Fruit fly (Drosophila melanogaster) whole organism: Measurements from ENCODE around the gene Ugt37A3.
"Not testable (repeated sequence)": the region's sequence is repeated elsewhere in the genome, so short reads cannot be mapped to it uniquely, and the experiment has no call there.

ENCODE experiments used
- CG8478 ChIP-seq: fragments of >200 bp; optimal IDR thresholded peaks from 2 replicates; lab custom pipeline; 2018; ENCODE audit warnings: inconsistent platforms
- Dll ChIP-seq: fragments of >200 bp; optimal IDR thresholded peaks from 2 replicates; lab custom pipeline; 2017
- EcR ChIP-seq, 2 experiments: fragments of >200 bp; optimal IDR thresholded peaks; 2 replicates each; lab custom pipeline; 2017; ENCODE audit warnings: missing biosample characterization in 2 of 2, missing genetic modification characterization in 2 of 2, missing genetic modification reagents in 2 of 2
- pan ChIP-seq: fragments of >200 bp; optimal IDR thresholded peaks from 2 replicates; lab custom pipeline; 2017
- psq ChIP-seq: fragments of >200 bp; optimal IDR thresholded peaks from 2 replicates; lab custom pipeline; 2017
- usp ChIP-seq: fragments of >200 bp; optimal IDR thresholded peaks from 2 replicates; lab custom pipeline; 2017; ENCODE audit warnings: missing biosample characterization, missing genetic modification characterization, mixed read lengths

The Ugt37A3 gene

DNA sequence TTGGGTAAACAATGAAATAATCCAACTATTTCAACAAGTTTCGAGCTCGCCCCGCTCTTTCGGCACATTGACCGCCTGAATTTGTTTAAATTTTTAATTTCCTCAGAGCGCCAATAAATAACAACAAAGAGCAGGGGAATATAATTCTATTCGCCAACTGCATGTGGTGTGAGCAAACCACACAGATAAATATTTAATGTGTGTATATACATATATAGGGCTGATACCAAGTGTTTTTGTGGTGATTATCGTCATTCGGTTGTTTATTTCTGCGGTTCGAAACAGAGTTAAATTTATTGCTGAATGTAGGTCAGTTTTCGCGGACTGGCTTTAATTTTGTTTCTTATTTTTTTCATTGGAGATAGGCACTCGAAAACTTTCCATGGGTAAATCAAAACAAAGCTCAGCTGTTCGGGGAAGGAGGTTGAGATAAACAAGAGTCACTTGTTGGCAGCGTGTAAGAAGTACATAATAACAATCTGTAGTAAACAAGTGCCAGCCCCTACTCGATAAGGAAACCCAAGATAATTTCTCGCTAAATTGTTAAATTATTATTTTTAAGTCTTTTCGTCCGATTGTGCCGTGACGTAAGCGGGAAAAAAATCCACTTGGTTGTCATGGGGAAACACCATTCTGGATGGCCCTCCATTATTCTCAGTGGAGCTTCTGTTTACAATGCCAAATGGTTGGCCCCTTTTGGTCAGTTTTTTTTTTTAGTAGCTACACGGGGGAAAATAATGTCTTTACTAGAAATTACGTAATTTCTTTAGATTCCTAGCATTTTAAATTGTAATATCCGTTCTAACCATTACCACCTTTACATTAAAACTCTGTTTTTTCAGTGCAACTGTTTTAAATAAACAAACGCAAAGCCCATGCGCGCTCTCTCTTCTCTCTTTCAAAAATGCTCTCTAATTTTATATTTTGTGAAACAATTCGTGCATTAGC is 25.6 kb downstream of the Ugt37A3 start:
- no peak for TF ChIP-seq EcR (GFP tag; optimal IDR thresholded peaks at IDR 0.05; lab: Kevin White, UChicago)
- TF ChIP-seq psq (lab: Kevin White, UChicago) = no peak
- no peak for TF ChIP-seq Dll
- no peak for TF ChIP-seq pan (lab: Kevin White, UChicago)
- no peak for TF ChIP-seq usp

DNA sequence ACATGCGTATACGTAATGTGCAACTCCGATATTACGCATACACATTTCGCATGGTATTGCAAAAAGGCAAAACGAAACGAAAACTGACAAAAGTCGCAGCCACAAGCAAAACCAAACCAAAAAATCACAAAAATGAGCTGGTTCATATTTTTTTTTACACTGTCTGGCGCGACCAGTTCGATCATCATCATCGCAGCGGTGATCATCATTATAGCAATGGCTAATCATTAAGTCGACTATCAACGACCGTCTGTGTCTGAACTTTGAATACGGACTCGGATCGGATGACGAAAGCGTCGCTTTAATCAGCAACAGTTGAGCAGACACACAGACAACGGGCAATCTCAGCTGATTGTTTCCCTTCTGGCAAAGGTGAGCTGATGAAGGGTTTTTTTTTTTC is 26.6 kb downstream of the Ugt37A3 start:
- TF ChIP-seq pan (lab: Kevin White, UChicago) = no peak
- TF ChIP-seq psq (lab: Kevin White, UChicago) = no peak
- TF ChIP-seq usp = no peak
- no peak for TF ChIP-seq Dll
- no peak for TF ChIP-seq EcR (GFP tag; optimal IDR thresholded peaks at IDR 0.05; lab: Kevin White, UChicago)
- no peak for TF ChIP-seq CG8478

DNA sequence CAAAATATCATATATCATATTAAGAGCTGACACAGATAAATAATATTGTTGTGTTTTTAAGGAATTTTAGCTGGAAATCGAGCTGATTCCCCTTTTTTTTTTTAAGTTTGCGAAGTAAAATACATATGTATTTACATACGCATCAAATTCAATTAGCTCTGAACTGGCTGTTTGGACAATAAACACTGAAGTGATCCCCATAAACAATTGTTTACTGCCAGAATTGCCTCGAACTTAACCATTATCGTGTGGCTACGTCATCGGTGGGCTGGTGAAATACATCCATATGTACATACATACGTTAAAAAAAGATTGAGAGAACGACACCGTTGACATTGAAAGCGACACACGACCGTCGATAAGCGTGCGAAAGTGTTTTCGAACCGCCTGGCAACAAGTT is 27.2 kb downstream of the Ugt37A3 start:
- TF ChIP-seq psq (lab: Kevin White, UChicago) (no peak), Dll (no peak), usp (no peak), CG8478 (no peak)

DNA sequence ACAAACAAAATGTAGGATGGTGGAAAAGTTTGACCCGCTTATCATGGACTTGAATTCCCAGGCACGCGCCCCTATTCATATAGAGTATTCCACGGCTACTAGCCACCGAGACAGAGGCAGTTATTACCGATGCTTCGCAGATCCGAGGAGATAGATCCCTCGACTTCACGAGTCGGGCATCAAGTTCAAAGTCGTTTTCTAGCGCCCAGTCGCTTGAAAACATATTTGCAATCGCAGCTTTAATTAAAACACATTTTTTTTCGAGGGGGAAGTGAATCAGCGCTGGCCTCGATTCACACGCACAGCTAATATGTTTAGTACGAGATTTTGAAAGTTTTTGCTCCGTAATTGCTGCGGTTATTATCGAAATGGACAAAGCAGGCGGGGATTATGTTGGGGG is 28.2 kb downstream of the Ugt37A3 start:
- TF ChIP-seq Dll (no peak), pan (lab: Kevin White, UChicago) (no peak), CG8478 (no peak), EcR (GFP tag; optimal IDR thresholded peaks at IDR 0.05; lab: Kevin White, UChicago) (no peak), usp (no peak), psq (lab: Kevin White, UChicago) (no peak)

DNA sequence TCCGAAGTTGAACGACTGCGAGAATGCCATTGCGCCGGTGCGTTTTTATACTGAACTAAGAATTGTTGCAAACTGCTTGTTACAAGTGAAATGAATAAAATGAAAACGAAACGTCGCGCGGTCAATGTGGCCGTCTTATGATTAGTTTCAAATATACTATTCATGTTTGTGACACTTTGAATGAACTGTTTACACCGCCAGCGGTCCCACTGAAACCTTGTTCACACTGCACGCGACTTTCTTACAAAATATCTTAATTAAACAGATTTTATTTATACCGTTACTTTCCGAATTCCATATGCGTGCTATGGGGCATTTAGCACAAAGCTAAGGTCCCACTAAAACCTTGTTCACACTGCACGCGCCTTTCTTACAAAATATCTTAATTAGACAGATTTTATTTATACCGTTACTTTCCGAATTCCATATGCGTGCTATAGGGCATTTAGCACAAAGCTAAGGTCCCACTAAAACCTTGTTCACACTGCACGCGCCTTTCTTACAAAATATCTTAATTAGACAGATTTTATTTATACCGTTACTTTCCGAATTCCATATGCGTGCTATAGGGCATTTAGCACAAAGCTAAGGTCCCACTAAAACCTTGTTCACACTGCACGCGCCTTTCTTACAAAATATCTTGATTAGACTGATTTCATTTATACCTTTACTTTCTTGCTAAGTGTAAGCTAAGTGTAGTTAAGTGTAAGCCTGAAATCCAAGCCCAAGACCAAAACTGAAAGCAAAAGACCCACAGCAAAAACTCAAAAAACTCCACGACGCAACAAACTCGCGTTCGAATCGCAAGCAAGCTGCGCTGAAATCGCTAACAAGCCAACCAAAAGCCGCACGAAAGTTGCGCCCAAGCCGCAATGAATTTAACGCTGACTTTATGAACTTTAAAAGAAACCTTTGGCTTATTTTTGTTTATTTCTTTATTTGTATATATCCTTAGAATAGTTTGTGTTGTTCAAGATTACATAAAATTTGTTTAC is 31.0 kb downstream of the Ugt37A3 start, which contains the start of gene PolQ:
PolQ (minus strand) TSS at position 122 of the 995 bp plus-strand sequence.
- TF ChIP-seq EcR (GFP tag; optimal IDR thresholded peaks at IDR 0.05; lab: Kevin White, UChicago); CG8478; pan (lab: Kevin White, UChicago): not testable (repeated sequence)

DNA sequence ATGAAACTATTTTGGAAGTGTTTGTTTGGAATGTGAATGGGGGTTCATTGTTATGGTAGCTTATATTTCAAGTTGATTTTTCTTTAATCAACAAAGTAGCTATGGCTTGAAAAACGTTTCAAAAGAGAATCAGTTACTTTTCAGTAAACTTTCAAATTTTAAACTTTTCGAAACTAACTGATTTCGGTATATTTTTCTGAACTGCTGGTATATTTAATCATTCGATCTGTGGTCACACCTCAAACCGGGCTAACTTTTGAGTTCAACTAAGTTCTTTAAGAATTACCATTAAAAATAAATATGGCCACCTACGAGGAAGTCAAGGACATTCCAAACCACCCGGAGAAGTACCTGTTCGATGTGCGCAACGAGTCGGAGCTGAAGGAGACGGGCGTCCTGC is 38.6 kb downstream of the Ugt37A3 start, which contains the start of gene CG12279:
CG12279 (plus strand) TSS at position 234 of the 400 bp plus-strand sequence.
- TF ChIP-seq CG8478 (no peak), usp (no peak), Dll (no peak), psq (lab: Kevin White, UChicago) (no peak), EcR (GFP tag; optimal IDR thresholded peaks at IDR 0.05; lab: Kevin White, UChicago) (no peak), pan (lab: Kevin White, UChicago) (no peak)

DNA sequence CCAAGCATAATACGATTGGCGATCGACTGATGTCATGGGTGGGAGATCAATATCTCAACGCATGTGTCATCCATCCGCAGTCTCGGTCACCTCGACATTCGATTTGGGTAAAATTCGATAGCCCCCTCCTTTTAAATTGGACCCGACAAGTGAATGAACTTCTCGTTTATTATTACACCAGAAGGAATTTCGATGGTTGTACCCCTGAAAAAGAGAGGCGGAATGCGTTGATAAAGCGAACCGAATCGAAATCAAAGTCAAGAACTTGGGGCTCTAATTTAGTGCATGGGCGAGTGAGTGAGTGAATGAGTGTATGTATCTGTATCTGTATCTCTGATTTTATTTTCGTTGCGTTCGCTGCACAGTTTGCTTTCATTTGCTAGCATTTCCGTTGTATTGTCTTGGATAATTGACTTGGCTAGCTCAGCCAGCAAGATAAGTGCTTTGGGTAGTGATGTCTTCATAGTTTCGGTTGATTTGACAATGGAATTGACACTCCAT is 41.4 kb downstream of the Ugt37A3 start:
- no peak for TF ChIP-seq psq (lab: Kevin White, UChicago)
- TF ChIP-seq EcR (GFP tag; optimal IDR thresholded peaks at IDR 0.05; lab: Kevin White, UChicago) = no peak
- TF ChIP-seq Dll = no peak

DNA sequence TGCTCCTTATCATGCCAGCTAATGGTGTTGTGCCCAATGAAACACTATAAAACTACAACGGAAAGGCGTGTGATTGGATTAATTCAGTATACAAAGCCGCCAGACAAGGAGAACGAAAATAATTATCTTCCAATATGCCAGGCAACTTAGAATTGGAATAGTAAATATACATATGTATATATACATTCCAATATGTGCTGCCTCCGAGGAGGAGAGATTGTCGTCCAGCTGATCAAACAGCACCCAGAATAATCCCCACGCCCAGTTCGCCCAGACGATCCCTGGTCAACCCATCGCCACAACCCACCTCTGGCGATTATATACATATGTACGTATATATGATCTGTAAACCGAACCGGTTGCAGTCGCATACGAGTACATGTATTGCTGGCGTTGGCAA is 42.2 kb downstream of the Ugt37A3 start:
- TF ChIP-seq EcR (GFP tag; optimal IDR thresholded peaks at IDR 0.05; lab: Kevin White, UChicago) = no peak
- TF ChIP-seq Dll = no peak

DNA sequence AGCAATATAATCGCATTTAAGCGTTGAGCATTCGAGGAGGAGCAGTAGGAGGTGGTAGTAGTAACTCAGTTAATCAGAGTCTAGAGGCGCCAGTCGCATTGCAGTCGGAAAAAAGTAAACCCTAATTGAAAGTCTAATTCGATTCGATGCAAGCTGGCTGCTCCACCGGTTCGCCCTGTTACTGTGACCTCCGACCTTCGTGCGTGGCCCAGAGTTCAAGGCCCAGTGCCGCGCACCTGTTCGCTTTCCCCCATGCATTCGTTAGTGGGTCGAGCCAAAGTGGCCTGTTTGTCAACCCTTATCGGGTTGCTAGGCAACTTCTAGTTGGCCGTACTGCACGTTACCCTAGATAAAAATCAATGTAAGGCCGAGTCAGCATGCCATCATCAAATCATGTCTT is 43.0 kb downstream of the Ugt37A3 start:
- TF ChIP-seq pan (lab: Kevin White, UChicago) (no peak), Dll (no peak), EcR (GFP tag; optimal IDR thresholded peaks at IDR 0.05; lab: Kevin White, UChicago) (no peak), usp (no peak), psq (lab: Kevin White, UChicago) (no peak), CG8478 (no peak)

DNA sequence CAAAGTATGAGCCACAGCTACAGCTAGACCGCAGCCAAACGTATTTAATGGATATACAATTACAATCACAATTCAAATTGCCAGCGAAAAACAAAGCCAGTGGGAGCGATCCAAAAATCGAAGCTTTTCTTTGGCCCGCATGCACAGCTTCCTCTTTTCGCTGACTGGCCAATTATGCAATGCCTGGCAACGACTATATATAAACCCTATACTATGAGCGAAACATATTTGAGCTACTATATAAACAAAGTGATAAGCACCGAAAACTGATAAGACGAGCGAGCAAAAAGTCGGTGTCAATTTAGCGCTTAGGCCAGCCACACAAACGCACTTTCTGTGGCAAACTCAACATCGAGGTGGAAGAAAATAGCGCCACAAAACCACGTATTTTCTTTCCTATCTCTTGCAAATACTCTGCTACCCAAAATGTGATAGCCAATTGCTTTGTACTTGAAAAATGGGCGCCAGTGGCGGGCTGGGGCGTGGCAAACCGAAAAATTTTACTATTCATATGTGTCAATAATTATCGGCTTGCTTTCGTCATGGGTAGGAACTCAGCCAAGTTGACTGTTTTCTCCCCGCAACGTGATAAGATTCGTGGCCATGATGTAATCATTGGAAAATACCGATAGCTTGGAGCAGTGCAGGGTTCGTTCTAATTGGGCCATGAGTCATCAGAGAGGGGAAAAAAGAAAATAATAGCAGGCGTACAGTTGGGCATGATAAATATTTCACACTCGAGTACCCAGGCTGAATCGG is 43.7 kb downstream of the Ugt37A3 start:
- TF ChIP-seq CG8478 = no peak
- TF ChIP-seq Dll = no peak
- TF ChIP-seq EcR (GFP tag; optimal IDR thresholded peaks at IDR 0.05; lab: Kevin White, UChicago) = no peak
- TF ChIP-seq usp = no peak
- TF ChIP-seq psq (lab: Kevin White, UChicago) = no peak
- no peak for TF ChIP-seq pan (lab: Kevin White, UChicago)

DNA sequence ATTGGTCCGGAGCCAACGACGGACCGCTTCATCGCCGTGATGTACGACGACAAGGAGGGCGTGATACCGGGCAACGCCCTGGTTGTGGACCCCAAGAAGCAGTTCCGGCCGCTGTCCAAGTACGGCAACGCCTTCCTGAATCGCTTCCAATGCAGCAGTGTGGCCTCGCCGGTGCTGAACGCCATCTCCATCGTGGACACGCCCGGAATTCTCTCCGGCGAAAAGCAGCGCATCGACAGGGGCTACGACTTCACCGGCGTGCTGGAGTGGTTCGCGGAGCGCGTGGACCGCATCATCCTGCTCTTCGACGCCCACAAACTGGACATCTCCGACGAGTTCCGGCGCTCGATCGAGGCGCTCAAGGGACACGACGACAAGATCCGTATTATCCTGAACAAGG is 45.1 kb downstream of the Ugt37A3 start:
- TF ChIP-seq usp = no peak

DNA sequence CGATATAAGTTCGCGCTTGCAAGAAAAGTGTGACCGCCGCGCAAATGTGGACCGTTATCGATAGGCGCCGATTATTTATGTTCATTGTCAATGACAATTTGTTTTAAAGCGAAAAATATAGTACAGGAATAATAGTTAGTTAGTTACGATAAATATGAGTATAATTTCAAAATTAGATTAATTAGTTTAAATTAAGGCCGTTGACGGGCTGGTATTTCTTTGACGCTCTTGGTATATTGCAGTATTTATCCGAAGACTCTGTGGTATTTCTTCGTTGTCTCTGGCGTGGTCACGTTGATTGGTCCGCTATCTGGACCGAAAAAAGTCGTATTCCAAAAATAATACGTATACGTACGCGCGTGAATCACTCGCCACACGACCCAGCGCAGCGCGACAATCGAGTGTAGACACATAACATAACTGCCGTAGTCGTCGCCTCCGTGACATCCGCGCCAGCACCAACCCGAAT is 45.9 kb downstream of the Ugt37A3 start:
- TF ChIP-seq psq (lab: Kevin White, UChicago) (no peak), EcR (GFP tag; optimal IDR thresholded peaks at IDR 0.05; lab: Kevin White, UChicago) (no peak), usp (no peak), Dll (no peak), CG8478 (no peak), pan (lab: Kevin White, UChicago) (no peak)
